Worm (Caenorhabditis elegans) whole organism, L2 larva: Measurements from ENCODE around the gene nhr-182.
A peak's percentile ranks its signal among the peaks of the same experiment; 100 is the strongest.
"Not testable (repeated sequence)": the region's sequence is repeated elsewhere in the genome, so short reads cannot be mapped to it uniquely, and the experiment has no call there.

Experiments
- C34F6.9 ChIP-seq: fragments of 150-350 bp; optimal IDR thresholded peaks from 2 replicates; lab custom pipeline; 2014; ENCODE audit warnings: missing biosample characterization, missing genetic modification characterization
- F13H6.1 ChIP-seq: sonication (generic microtip); optimal IDR thresholded peaks from 2 replicates; lab custom pipeline; 2016; ENCODE audit warnings: missing genetic modification characterization, missing compliant biosample characterization
- alr-1 ChIP-seq: fragments of 150-350 bp; optimal IDR thresholded peaks from 2 replicates; lab custom pipeline; 2014; ENCODE audit warnings: missing biosample characterization, missing genetic modification characterization
- aly-2 ChIP-seq: fragments of 150-350 bp; optimal IDR thresholded peaks from 2 replicates; lab custom pipeline; 2014; ENCODE audit warnings: missing biosample characterization, missing genetic modification characterization
- ama-1 ChIP-seq: fragments of 150-350 bp; optimal IDR thresholded peaks from 2 replicates; lab custom pipeline; 2018; ENCODE audit warnings: inconsistent platforms
- blmp-1 ChIP-seq: sonication (generic microtip); optimal IDR thresholded peaks from 2 replicates; lab custom pipeline; 2017; ENCODE audit warnings: missing genetic modification characterization, mild to moderate bottlenecking, missing compliant biosample characterization, antibody characterized with exemption, moderate library complexity; ENCODE audit not compliant: insufficient read depth
- ceh-16 ChIP-seq: fragments of 150-350 bp; optimal IDR thresholded peaks from 2 replicates; lab custom pipeline; 2014; ENCODE audit warnings: missing biosample characterization, missing genetic modification characterization
- crh-2 ChIP-seq: sonication (generic microtip); optimal IDR thresholded peaks from 2 replicates; lab custom pipeline; 2017; ENCODE audit warnings: missing biosample characterization, missing genetic modification characterization
- dmd-4 ChIP-seq: sonication (generic microtip); optimal IDR thresholded peaks from 2 replicates; lab custom pipeline; 2017; ENCODE audit warnings: missing biosample characterization, missing genetic modification characterization
- egl-27 ChIP-seq: sonication (generic microtip); optimal IDR thresholded peaks from 3 replicates; lab custom pipeline; 2017; ENCODE audit warnings: missing biosample characterization, missing genetic modification reagents, missing genetic modification characterization
- elt-1 ChIP-seq: fragments of 150-350 bp; optimal IDR thresholded peaks from 2 replicates; lab custom pipeline; 2014; ENCODE audit warnings: missing biosample characterization, missing genetic modification characterization
- fos-1 ChIP-seq: fragments of 150-350 bp; optimal IDR thresholded peaks from 2 replicates; lab custom pipeline; 2014; ENCODE audit warnings: missing biosample characterization, missing genetic modification characterization
- gmeb-1 ChIP-seq: fragments of 150-350 bp; optimal IDR thresholded peaks from 2 replicates; lab custom pipeline; 2014; ENCODE audit warnings: missing biosample characterization, missing genetic modification characterization
- lin-39 ChIP-seq: fragments of 150-350 bp; optimal IDR thresholded peaks from 2 replicates; lab custom pipeline; 2014; ENCODE audit warnings: missing biosample characterization, missing genetic modification reagents, missing genetic modification characterization
- mdl-1 ChIP-seq, 2 experiments: fragments of 150-350 bp in 1 of 2; sonication (generic microtip) in 1 of 2; optimal IDR thresholded peaks; 2 replicates each; lab custom pipeline; 2017; ENCODE audit warnings: missing biosample characterization in 2 of 2, missing genetic modification characterization in 2 of 2
- nhr-10 ChIP-seq: sonication (generic microtip); optimal IDR thresholded peaks from 2 replicates; lab custom pipeline; 2017; ENCODE audit warnings: missing biosample characterization, missing genetic modification characterization
- nhr-11 ChIP-seq: fragments of 150-350 bp; optimal IDR thresholded peaks from 2 replicates; lab custom pipeline; 2014; ENCODE audit warnings: missing biosample characterization, missing genetic modification characterization
- nhr-12 ChIP-seq: fragments of 150-350 bp; optimal IDR thresholded peaks from 2 replicates; lab custom pipeline; 2014; ENCODE audit warnings: missing biosample characterization, missing genetic modification characterization
- nhr-129 ChIP-seq: fragments of 150-350 bp; optimal IDR thresholded peaks from 2 replicates; lab custom pipeline; 2014; ENCODE audit warnings: missing biosample characterization, missing genetic modification characterization
- nhr-237 ChIP-seq: fragments of 150-350 bp; optimal IDR thresholded peaks from 2 replicates; lab custom pipeline; 2014; ENCODE audit warnings: missing biosample characterization, missing genetic modification characterization
- nhr-6 ChIP-seq: fragments of 150-350 bp; optimal IDR thresholded peaks from 2 replicates; lab custom pipeline; 2014; ENCODE audit warnings: missing biosample characterization, missing genetic modification characterization
- nhr-77 ChIP-seq: fragments of 150-350 bp; optimal IDR thresholded peaks from 2 replicates; lab custom pipeline; 2014; ENCODE audit warnings: missing biosample characterization, missing genetic modification characterization
- peb-1 ChIP-seq: fragments of 150-350 bp; optimal IDR thresholded peaks from 2 replicates; lab custom pipeline; 2014; ENCODE audit warnings: missing biosample characterization, missing genetic modification characterization
- skn-1 ChIP-seq: sonication (generic microtip); optimal IDR thresholded peaks from 2 replicates; lab custom pipeline; 2017; ENCODE audit warnings: missing biosample characterization, missing genetic modification characterization
- sma-3 ChIP-seq: sonication (generic microtip); optimal IDR thresholded peaks from 2 replicates; lab custom pipeline; 2016; ENCODE audit warnings: missing genetic modification reagents, missing genetic modification characterization, missing compliant biosample characterization
- sma-9 ChIP-seq, 2 experiments: fragments of 150-350 bp in 1 of 2; sonication (generic microtip) in 1 of 2; optimal IDR thresholded peaks; 2 replicates each; lab custom pipeline; 2014 to 2016; ENCODE audit warnings: missing genetic modification characterization in 2 of 2, mild to moderate bottlenecking in 1 of 2, missing biosample characterization in 1 of 2, missing compliant biosample characterization in 1 of 2, missing genetic modification reagents in 1 of 2, moderate library complexity in 1 of 2
- snpc-4 ChIP-seq: fragments of 150-350 bp; optimal IDR thresholded peaks from 2 replicates; lab custom pipeline; 2014; ENCODE audit warnings: missing biosample characterization, missing genetic modification characterization
- unc-39 ChIP-seq: fragments of 150-350 bp; optimal IDR thresholded peaks from 2 replicates; lab custom pipeline; 2014; ENCODE audit warnings: missing biosample characterization, missing genetic modification characterization
- zag-1 ChIP-seq: fragments of 150-350 bp; optimal IDR thresholded peaks from 2 replicates; lab custom pipeline; 2014; ENCODE audit warnings: missing biosample characterization, missing genetic modification characterization
- ztf-1 ChIP-seq: fragments of 200-800 bp; sonication (Bioruptor generic); conservative IDR thresholded peaks from 2 replicates; pipeline ENCODE4 v1.3.6; 2022; ENCODE audit warnings: missing genetic modification characterization, missing compliant biosample characterization
- ztf-4 ChIP-seq: fragments of 150-350 bp; optimal IDR thresholded peaks from 2 replicates; lab custom pipeline; 2014; ENCODE audit warnings: missing biosample characterization, missing genetic modification characterization

Gene nhr-182

DNA sequence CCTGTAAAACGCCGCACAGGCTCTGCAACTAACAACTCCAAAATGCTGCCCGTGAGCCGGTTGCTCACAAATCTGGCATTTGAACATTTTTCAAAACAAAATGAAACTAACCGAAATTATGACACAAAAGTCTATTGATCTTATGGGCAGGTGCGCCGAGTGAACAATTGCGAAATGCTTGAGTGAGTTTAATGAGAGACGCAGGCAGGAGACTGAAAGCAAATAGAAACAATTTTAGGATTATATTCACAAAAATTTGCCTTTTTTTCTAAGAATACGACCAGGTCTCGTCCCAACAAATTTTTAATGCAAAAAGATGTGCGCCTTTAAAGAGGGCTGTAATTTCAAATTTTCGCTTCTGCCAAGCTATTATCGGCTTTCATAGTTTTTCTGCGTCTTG lies 4.7 kb upstream of the nhr-182 start, which contains the start of gene nhr-183:
Gene nhr-183, minus strand, starts transcription at position 180 of the 400 bp plus-strand sequence.
- TF ChIP-seq peb-1 (tag; lab: Kevin White, UChicago) (no peak), ztf-1 (no peak), ceh-16 (tag; lab: Kevin White, UChicago) (no peak), egl-27 (tag; lab: Kevin White, UChicago) (no peak), aly-2 (no peak)

DNA sequence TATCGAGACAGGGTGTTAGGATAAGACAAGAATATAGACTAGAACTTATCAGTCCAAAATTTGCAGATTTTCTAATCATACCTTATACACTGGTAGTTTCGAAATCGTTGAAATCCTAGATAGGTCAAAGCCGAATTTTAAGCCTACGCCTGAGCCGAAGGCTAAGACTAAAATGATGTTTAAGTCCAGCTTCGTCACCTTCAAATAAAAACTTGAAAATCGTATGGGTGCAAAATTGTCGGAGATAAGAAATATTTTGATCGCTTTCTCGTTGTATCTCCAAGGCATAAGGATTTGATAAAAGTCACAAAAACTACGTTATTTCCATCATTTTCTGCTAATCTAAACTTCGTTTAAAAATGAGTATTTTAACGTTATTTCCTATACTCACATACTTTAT lies 933 bp upstream of the nhr-182 start, which contains the start of gene F41B5.12:
Gene F41B5.12, plus strand, starts transcription at position 301 of the 400 bp plus-strand sequence.
- TF ChIP-seq mdl-1 (tag; optimal IDR thresholded peaks at IDR 0.05; lab: Kevin White, UChicago) = no peak
- TF ChIP-seq fos-1 (tag; lab: Kevin White, UChicago) = no peak
- TF ChIP-seq unc-39 (tag; lab: Kevin White, UChicago) = no peak
- TF ChIP-seq lin-39 (tag; lab: Kevin White, UChicago) = no peak
- TF ChIP-seq crh-2 (tag; lab: Kevin White, UChicago) = no peak
- no peak for TF ChIP-seq nhr-6 (tag; lab: Kevin White, UChicago)
- no peak for TF ChIP-seq F13H6.1 (tag; lab: Kevin White, UChicago)
- TF ChIP-seq, all 48 proteins: peak for 0

DNA sequence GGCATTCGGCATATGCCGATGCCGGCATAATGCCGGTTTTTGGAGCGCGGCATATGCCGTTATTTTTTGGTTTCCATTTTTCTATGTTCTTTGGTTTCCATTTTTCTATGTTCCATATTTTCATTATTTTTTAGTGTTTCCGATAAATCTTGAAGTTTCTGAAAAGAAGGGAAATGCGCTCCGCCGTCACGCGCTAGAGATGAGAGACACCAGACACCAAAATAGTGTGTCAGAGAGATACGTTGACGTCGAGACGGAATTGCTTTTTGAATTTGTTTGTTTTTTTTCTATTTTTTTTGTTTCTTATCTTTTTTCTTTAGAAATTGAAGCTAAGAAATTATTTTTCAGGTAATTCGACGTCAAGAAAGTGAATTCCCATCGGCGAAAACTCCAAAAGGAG lies 4.5 kb downstream of the nhr-182 start, which contains the start of gene F41B5.1:
Gene F41B5.1, plus strand, starts transcription at position 343 of the 400 bp plus-strand sequence.
- not testable (repeated sequence) for TF ChIP-seq snpc-4, nhr-10, C34F6.9 (tag; lab: Kevin White, UChicago)
- TF ChIP-seq, all 48 proteins: peak for 0; not testable (repeated sequence) for 48

DNA sequence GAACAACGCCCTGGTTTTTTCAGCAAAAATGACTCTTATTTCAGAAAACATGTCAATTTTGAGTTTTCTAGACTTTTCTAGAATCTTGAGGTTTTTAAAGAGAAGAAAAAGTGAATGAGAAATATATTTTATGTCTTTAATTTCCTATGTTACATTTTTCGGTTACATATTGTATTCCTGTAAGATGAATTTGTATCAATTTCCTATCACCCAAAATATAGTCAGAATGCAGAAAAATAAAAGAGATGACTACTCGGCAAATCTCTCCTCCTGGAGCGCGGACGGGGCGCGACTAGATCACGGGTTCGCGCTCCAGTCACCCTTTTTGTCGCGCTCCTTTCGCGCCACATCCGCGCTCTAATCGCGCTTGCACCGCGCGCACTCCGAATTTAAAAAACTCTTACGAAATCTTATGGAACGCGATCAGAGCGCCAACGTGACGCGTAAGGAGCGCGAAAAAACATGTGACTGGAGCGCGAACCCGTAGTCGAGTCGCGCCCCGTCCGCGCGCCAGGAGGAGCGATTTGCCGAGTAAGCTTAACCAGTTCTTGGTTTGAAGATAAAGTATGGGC lies 5.1 kb downstream of the nhr-182 start, which contains the start of gene str-253:
Gene str-253, minus strand, starts transcription at position 51 of the 572 bp plus-strand sequence.
- TF ChIP-seq ama-1 (lab: Kevin White, UChicago) (no peak), ceh-16 (tag; lab: Kevin White, UChicago) (no peak), elt-1 (tag; lab: Kevin White, UChicago) (no peak), C34F6.9 (tag; lab: Kevin White, UChicago) (no peak), nhr-10 (tag; lab: Kevin White, UChicago) (no peak)

DNA sequence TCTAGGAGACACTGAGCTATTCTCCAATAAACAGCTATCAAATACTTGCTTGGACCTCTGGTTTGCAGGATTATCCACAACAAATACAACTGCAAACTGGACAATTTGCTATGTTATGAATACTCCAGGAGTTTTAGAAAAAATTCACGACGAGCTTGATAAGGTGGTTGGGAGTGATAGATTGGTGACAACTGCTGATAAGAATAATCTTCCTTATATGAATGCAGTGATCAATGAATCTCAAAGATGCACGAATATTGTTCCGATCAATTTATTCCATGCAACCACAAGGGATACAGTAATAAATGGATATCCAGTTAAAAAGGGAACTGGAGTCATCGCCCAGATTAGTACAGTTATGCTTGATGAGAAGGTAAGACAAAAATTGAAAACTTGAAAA lies 8.0 kb downstream of the nhr-182 start:
- peak; percentile 11 for TF ChIP-seq fos-1 (tag; lab: Kevin White, UChicago)
- no peak for TF ChIP-seq peb-1 (tag; lab: Kevin White, UChicago)

DNA sequence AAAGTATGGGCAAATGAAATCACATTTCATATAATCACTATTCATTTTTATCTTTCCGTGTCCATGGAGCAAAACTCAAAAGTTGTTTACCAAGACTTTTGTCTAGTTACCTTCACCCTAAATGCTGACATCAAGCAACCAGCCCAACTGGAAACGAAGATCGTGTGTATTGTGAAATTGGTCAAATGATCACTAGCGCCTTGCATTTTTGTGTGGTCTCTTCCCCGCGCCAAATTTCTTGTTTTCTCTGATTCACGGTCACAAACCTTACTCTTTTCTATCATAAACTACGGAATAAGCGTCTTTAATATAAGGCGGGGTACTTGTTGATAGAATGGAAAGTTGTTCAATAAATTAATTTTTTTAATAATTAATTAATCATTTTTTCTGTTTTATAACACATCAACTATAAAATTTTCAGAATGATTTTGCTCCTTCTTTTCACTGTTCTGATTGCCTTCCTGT lies 9.6 kb downstream of the nhr-182 start, which contains the start of gene cyp-33C7:
Gene cyp-33C7, plus strand, starts transcription at position 415 of the 465 bp plus-strand sequence.
- TF ChIP-seq C34F6.9 (tag; lab: Kevin White, UChicago) = peak; percentile 17
- peak; percentile 59 for TF ChIP-seq nhr-129 (tag; lab: Kevin White, UChicago)
- no peak for TF ChIP-seq blmp-1 (tag; lab: Kevin White, UChicago)
- no peak for TF ChIP-seq snpc-4 (tag; lab: Kevin White, UChicago)
- TF ChIP-seq aly-2 = no peak
- TF ChIP-seq crh-2 (tag; lab: Kevin White, UChicago) = peak; percentile 46
- TF ChIP-seq skn-1 (tag; lab: Kevin White, UChicago) = peak; percentile 10
- TF ChIP-seq mdl-1 (tag; optimal IDR thresholded peaks at IDR 0.05; lab: Kevin White, UChicago) = no peak
- peak; percentile 81 for TF ChIP-seq fos-1 (tag; lab: Kevin White, UChicago)
- TF ChIP-seq sma-9 (GFP tag; optimal IDR thresholded peaks at IDR 0.05; lab: Kevin White, UChicago) = peak; percentile 64
- no peak for TF ChIP-seq sma-9 (tag; optimal IDR thresholded peaks at IDR 0.05; lab: Kevin White, UChicago)
- no peak for TF ChIP-seq alr-1 (tag; lab: Kevin White, UChicago)
- peak; percentile 35 for TF ChIP-seq gmeb-1 (tag; lab: Kevin White, UChicago)

DNA sequence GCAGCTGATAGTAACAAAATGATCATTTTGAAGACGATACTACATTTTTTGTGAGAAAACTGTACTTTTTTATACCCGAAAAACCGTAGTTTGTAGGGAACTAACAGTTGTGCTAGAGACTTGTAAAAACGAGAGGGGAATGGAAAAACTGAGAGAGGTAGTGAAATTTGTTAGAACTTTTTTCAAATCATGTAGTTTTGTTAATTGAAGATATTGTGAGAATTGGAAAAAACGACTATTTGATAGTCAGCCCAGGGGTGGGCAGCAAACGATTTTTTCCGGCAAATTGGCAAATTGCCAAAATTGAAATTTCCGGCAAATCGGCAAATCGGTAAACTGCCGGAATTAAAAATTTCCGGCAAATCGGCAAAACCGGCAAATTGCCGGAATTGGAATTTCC lies 10.4 kb downstream of the nhr-182 start, which contains the start of gene cyp-33C6:
Gene cyp-33C6, minus strand, starts transcription at position 101 of the 400 bp plus-strand sequence.
- TF ChIP-seq skn-1 (tag; lab: Kevin White, UChicago) (no peak), nhr-11 (tag; lab: Kevin White, UChicago) (no peak), nhr-129 (tag; lab: Kevin White, UChicago) (no peak), nhr-12 (tag; lab: Kevin White, UChicago) (no peak), zag-1 (tag; lab: Kevin White, UChicago) (no peak), C34F6.9 (tag; lab: Kevin White, UChicago) (no peak), elt-1 (tag; lab: Kevin White, UChicago) (no peak), alr-1 (tag; lab: Kevin White, UChicago) (no peak), sma-3 (GFP tag; lab: Kevin White, UChicago) (no peak), ztf-4 (tag; lab: Kevin White, UChicago) (no peak), snpc-4 (tag; lab: Kevin White, UChicago) (no peak), nhr-237 (tag; lab: Kevin White, UChicago) (no peak), crh-2 (tag; lab: Kevin White, UChicago) (no peak), egl-27 (tag; lab: Kevin White, UChicago) (no peak), nhr-77 (tag; lab: Kevin White, UChicago) (no peak), dmd-4 (no peak)
